Fruit fly (Drosophila melanogaster): ENCODE results near the gene Chsy.
A peak's percentile ranks its signal among the peaks of the same experiment; 100 is the strongest.

Gene Chsy

dm6 chrX:15615426-15615825 is 22.1 kb upstream of the Chsy start (continued):
- TF ChIP-seq h (optimal IDR thresholded peaks at IDR 0.05) (no peak), gfzf (GFP tag; optimal IDR thresholded peaks at IDR 0.05) (no peak), Tbp (GFP tag; optimal IDR thresholded peaks at IDR 0.05) (no peak), CG17359 (tag; optimal IDR thresholded peaks at IDR 0.05) (peak; percentile 74), CG9817 (tag; optimal IDR thresholded peaks at IDR 0.05) (peak; percentile 38), Mes4 (GFP tag; optimal IDR thresholded peaks at IDR 0.05) (peak; percentile 28), lilli (GFP tag; optimal IDR thresholded peaks at IDR 0.05) (peak; percentile 30), CG15514 (GFP tag; optimal IDR thresholded peaks at IDR 0.05) (peak; percentile 31), Atf-2 (GFP tag; optimal IDR thresholded peaks at IDR 0.05) (peak; percentile 20), CG42726 (GFP tag; IDR thresholded peaks at IDR 0.05; ENCODE audit: partially characterized antibody) (no peak), CG13123 (GFP tag; optimal IDR thresholded peaks at IDR 0.05) (no peak), CG4707 (GFP tag; optimal IDR thresholded peaks at IDR 0.05) (no peak), sr (GFP tag; IDR thresholded peaks at IDR 0.05) (no peak), wdn (GFP tag; IDR thresholded peaks at IDR 0.05) (no peak), Asciz (GFP tag; optimal IDR thresholded peaks at IDR 0.05) (peak; percentile 53), Oaz (GFP tag; IDR thresholded peaks at IDR 0.05) (no peak), pan (optimal IDR thresholded peaks at IDR 0.05) (no peak), pan (GFP tag; optimal IDR thresholded peaks at IDR 0.05 in 1 of 2, IDR thresholded peaks at IDR 0.05 in 1 of 2) (peak in 1 of 2 experiments; percentile 70), CG6254 (GFP tag; optimal IDR thresholded peaks at IDR 0.05) (peak; percentile 61), CG10543 (GFP tag; optimal IDR thresholded peaks at IDR 0.05) (no peak), CG31224 (GFP tag; IDR thresholded peaks at IDR 0.05) (no peak), CG30403 (GFP tag; optimal IDR thresholded peaks at IDR 0.05) (peak; percentile 60), Optix (GFP tag; IDR thresholded peaks at IDR 0.05) (no peak), jigr1 (GFP tag; IDR thresholded peaks at IDR 0.05) (no peak), CG14014 (GFP tag; IDR thresholded peaks at IDR 0.05) (no peak), Dref (GFP tag; IDR thresholded peaks at IDR 0.05) (no peak), CG10267 (tag; optimal IDR thresholded peaks at IDR 0.05) (peak; percentile 58), lab (GFP tag; optimal IDR thresholded peaks at IDR 0.05) (peak; percentile 58), Lim3 (GFP tag; IDR thresholded peaks at IDR 0.05) (no peak), CG7745 (tag; optimal IDR thresholded peaks at IDR 0.05) (no peak), HHEX (GFP tag; optimal IDR thresholded peaks at IDR 0.05) (peak; percentile 2), ham (GFP tag; IDR thresholded peaks at IDR 0.05) (no peak), salm (tag; optimal IDR thresholded peaks at IDR 0.05) (peak; percentile 50), Ptx1 (GFP tag; IDR thresholded peaks at IDR 0.05) (peak; percentile 63), fd64A (GFP tag; optimal IDR thresholded peaks at IDR 0.05) (no peak), CG6272 (GFP tag; IDR thresholded peaks at IDR 0.05) (no peak), Fer1 (GFP tag; optimal IDR thresholded peaks at IDR 0.05) (peak; percentile 29), tin (GFP tag; optimal IDR thresholded peaks at IDR 0.05) (peak; percentile 56), odd (GFP tag; optimal IDR thresholded peaks at IDR 0.05) (no peak), crc (GFP tag; optimal IDR thresholded peaks at IDR 0.05) (peak; percentile 3), Rx (GFP tag; IDR thresholded peaks at IDR 0.05) (no peak), stwl (tag; optimal IDR thresholded peaks at IDR 0.05) (no peak), Stat92E (GFP tag; optimal IDR thresholded peaks at IDR 0.05) (no peak), caup (GFP tag; optimal IDR thresholded peaks at IDR 0.05; ENCODE audit: severe bottlenecking) (no peak), PHDP (tag; optimal IDR thresholded peaks at IDR 0.05) (peak; percentile 61), CG12769 (tag; optimal IDR thresholded peaks at IDR 0.05) (peak; percentile 38), ems (GFP tag; optimal IDR thresholded peaks at IDR 0.05) (peak; percentile 11), Dll (GFP tag; IDR thresholded peaks at IDR 0.05; ENCODE audit: partially characterized antibody) (no peak), CG18619 (GFP tag; optimal IDR thresholded peaks at IDR 0.05) (peak; percentile 18), CG6854 (GFP tag; optimal IDR thresholded peaks at IDR 0.05) (no peak), zfh1 (GFP tag; IDR thresholded peaks at IDR 0.05) (peak; percentile 50; the same call in 2 of the 3 replicates)

Measured in whole organism, embryonic.